Worm (Caenorhabditis elegans): Measurements from ENCODE around the gene C15H7.4.

- TF ChIP-seq elt-2 (tag; optimal IDR thresholded peaks at IDR 0.05), result no peak
- no peak for TF ChIP-seq efl-3 (GFP tag; optimal IDR thresholded peaks at IDR 0.05)
- no peak for TF ChIP-seq unc-130 (tag; optimal IDR thresholded peaks at IDR 0.05)
- TF ChIP-seq lin-13 (GFP tag; optimal IDR thresholded peaks at IDR 0.05), result no peak
- TF ChIP-seq aly-2 (tag; optimal IDR thresholded peaks at IDR 0.05), result no peak
- no peak for TF ChIP-seq fkh-4 (tag; optimal IDR thresholded peaks at IDR 0.05; ENCODE audit: borderline replicate concordance)
These were observed 18.7 kb downstream of the C15H7.4 start, which contains the start of gene gei-13 for ce11 chrIII:9637016-9637415.
